Worm (Caenorhabditis elegans): Measurements from ENCODE around the gene C52B9.8.

DNA sequence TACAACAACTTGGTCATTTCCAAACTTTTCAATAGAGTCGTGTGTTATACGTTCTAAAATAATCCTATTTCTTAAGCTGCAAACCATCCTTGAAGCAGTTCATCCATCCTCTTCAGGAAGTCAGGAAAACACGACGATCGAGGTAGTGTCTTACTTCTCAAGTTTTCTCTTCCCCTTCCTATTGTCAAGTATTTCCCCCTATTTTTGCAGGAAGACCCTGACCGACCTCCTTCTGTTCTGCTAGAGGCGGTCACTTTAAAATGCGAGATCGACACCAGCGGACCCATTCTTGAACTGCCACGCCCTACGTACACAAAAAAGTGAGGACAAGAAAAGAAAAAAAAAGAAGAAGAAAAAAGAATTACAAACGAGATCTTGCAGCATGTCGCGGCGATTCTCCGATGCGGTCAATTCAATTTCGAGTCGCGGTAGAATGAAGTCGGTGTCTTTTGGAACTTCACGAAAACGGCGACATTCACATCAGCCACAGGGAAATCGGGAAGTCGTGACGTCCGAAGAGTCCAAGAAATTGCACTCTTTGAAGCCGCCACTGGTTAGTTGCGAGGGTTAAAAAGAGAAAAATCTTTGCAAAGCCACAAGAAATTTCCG lies 11.4 kb upstream of the C52B9.8 start:
- TF ChIP-seq W03F9.2 (tag; optimal IDR thresholded peaks at IDR 0.05), result no peak
- TF ChIP-seq dao-5 (tag; optimal IDR thresholded peaks at IDR 0.05), result no peak

Data from whole organism, L4/young adult.